Comparison of ENCODE assay signal across 5 fruit fly cellular contexts in the genomic region with DNA sequence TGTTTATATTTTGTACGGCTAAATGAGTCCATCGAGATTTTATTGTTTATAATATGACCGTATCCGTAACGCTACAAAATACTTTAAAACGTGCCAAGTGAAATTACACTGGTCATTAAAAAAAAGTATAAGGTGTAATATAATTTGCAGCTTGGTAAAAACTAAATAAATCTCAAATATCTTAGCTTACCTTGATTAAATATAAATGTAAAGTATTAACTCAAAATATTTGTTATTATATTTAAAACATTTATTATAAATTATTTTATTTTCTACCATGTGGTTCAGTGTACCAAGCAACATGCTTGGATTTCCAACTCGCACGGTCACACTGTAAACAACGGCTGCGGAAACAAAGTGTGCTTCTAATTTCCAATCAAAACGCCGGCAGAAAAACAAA.
TF ChIP-seq lines count a peak whose summit lies in the region.

A gene (minus strand): TSS at position 50 of the 400 bp plus-strand sequence.
A gene (plus strand): TSS at position 324 of the 400 bp plus-strand sequence.

TF ChIP-seq in whole organism, adult, 20 proteins besides CTCF, POLR2A, EP300 and RAD21 (continued from another document):
- TF ChIP-seq kay (GFP tag; lab: Kevin White, UChicago; ENCODE audit: borderline replicate concordance) (peak; percentile 28), CG7045 (GFP tag; optimal IDR thresholded peaks at IDR 0.05; lab: Kevin White, UChicago) (peak; percentile 93), CG7101 (tag; optimal IDR thresholded peaks at IDR 0.05; lab: Kevin White, UChicago) (peak; percentile 97)

TF ChIP-seq in whole organism, embryonic, 481 proteins besides CTCF, POLR2A, EP300 and RAD21 (continued from another document and continues in another):
- TF ChIP-seq CG2129 (GFP tag; IDR thresholded peaks at IDR 0.05; lab: Robert Waterston, UW; ENCODE audit: partially characterized antibody) (no peak), CG6654 (GFP tag; optimal IDR thresholded peaks at IDR 0.05; lab: Kevin White, UChicago) (peak; percentile 72), Sox102F (GFP tag; optimal IDR thresholded peaks at IDR 0.05; lab: Kevin White, UChicago) (peak; percentile 97), B-H1 (GFP tag; IDR thresholded peaks at IDR 0.05; lab: Robert Waterston, UW) (no peak), NC2β (GFP tag; optimal IDR thresholded peaks at IDR 0.05; lab: Kevin White, UChicago) (peak; percentile 31), Camta (GFP tag; optimal IDR thresholded peaks at IDR 0.05; lab: Kevin White, UChicago) (peak; percentile 37), D19B (GFP tag; optimal IDR thresholded peaks at IDR 0.05; lab: Kevin White, UChicago) (peak; percentile 83), danr (GFP tag; IDR thresholded peaks at IDR 0.05; lab: Robert Waterston, UW) (no peak), hth (optimal IDR thresholded peaks at IDR 0.05; lab: Kevin White, UChicago) (no peak), trh (GFP tag; optimal IDR thresholded peaks at IDR 0.05; lab: Kevin White, UChicago) (peak; percentile 82), CrebB (tag; optimal IDR thresholded peaks at IDR 0.05; lab: Kevin White, UChicago) (peak; percentile 87), CG12236 (GFP tag; optimal IDR thresholded peaks at IDR 0.05; lab: Kevin White, UChicago) (no peak), CG13894 (tag; optimal IDR thresholded peaks at IDR 0.05; lab: Kevin White, UChicago) (peak; percentile 93), CG11696 (GFP tag; IDR thresholded peaks at IDR 0.05; lab: Robert Waterston, UW) (no peak), lilli (GFP tag; optimal IDR thresholded peaks at IDR 0.05; lab: Kevin White, UChicago) (peak; percentile 83), bsh (GFP tag; optimal IDR thresholded peaks at IDR 0.05; lab: Kevin White, UChicago) (peak; percentile 44 to 98), Awh (GFP tag; IDR thresholded peaks at IDR 0.05; lab: Robert Waterston, UW) (no peak), prd (optimal IDR thresholded peaks at IDR 0.05; lab: Kevin White, UChicago) (no peak), prd (GFP tag; IDR thresholded peaks at IDR 0.05; lab: Robert Waterston, UW) (no peak), CG14860 (GFP tag; IDR thresholded peaks at IDR 0.05; lab: Robert Waterston, UW; ENCODE audit: partially characterized antibody) (no peak), Gsc (GFP tag; IDR thresholded peaks at IDR 0.05; lab: Robert Waterston, UW) (no peak), fu2 (GFP tag; optimal IDR thresholded peaks at IDR 0.05; lab: Kevin White, UChicago) (no peak), CG9932 (GFP tag; IDR thresholded peaks at IDR 0.05; lab: Robert Waterston, UW) (no peak), usp (GFP tag; optimal IDR thresholded peaks at IDR 0.05; lab: Kevin White, UChicago) (no peak), CG7963 (GFP tag; IDR thresholded peaks at IDR 0.05; lab: Robert Waterston, UW; ENCODE audit: partially characterized antibody) (no peak), chif (GFP tag; optimal IDR thresholded peaks at IDR 0.05; lab: Kevin White, UChicago) (peak; percentile 39 to 59), jumu (GFP tag; optimal IDR thresholded peaks at IDR 0.05; lab: Kevin White, UChicago) (no peak), Atf3 (GFP tag; optimal IDR thresholded peaks at IDR 0.05; lab: Kevin White, UChicago) (peak; percentile 40), pnt (GFP tag; optimal IDR thresholded peaks at IDR 0.05; lab: Kevin White, UChicago) (peak; percentile 48), CG15073 (GFP tag; optimal IDR thresholded peaks at IDR 0.05; lab: Kevin White, UChicago) (peak; percentile 58), bigmax (GFP tag; optimal IDR thresholded peaks at IDR 0.05; lab: Kevin White, UChicago) (no peak)

TF ChIP-seq in whole organism, prepupa, 60 proteins besides CTCF, POLR2A, EP300 and RAD21 (continued from another document and continues in another):
- peak; percentile 83 for TF ChIP-seq CG8319 (GFP tag; optimal IDR thresholded peaks at IDR 0.05; lab: Kevin White, UChicago)
- peak; percentile 84 for TF ChIP-seq Sox14 (GFP tag; optimal IDR thresholded peaks at IDR 0.05; lab: Kevin White, UChicago)
- peak; percentile 89 for TF ChIP-seq Lpt (GFP tag; optimal IDR thresholded peaks at IDR 0.05; lab: Kevin White, UChicago)
- no peak for TF ChIP-seq eg (GFP tag; IDR thresholded peaks at IDR 0.05; lab: Robert Waterston, UW)
- no peak for TF ChIP-seq CG15336 (GFP tag; IDR thresholded peaks at IDR 0.05; lab: Robert Waterston, UW)
- peak; percentile 70 for TF ChIP-seq CG6854 (GFP tag; optimal IDR thresholded peaks at IDR 0.05; lab: Kevin White, UChicago)
- TF ChIP-seq CG3919 (GFP tag; optimal IDR thresholded peaks at IDR 0.05; lab: Kevin White, UChicago), result peak; percentile 92
- peak; percentile 79 for TF ChIP-seq Sox102F (GFP tag; optimal IDR thresholded peaks at IDR 0.05; lab: Kevin White, UChicago)
- no peak for TF ChIP-seq CG8119 (GFP tag; IDR thresholded peaks at IDR 0.05; lab: Robert Waterston, UW)
- peak; percentile 54 for TF ChIP-seq dac (GFP tag; optimal IDR thresholded peaks at IDR 0.05; lab: Kevin White, UChicago)
- no peak for TF ChIP-seq Gug (GFP tag; IDR thresholded peaks at IDR 0.05; lab: Robert Waterston, UW)
- TF ChIP-seq OdsH (GFP tag; optimal IDR thresholded peaks at IDR 0.05; lab: Kevin White, UChicago), result peak; percentile 95
- peak; percentile 84 for TF ChIP-seq CG6276 (GFP tag; optimal IDR thresholded peaks at IDR 0.05; lab: Kevin White, UChicago)
- peak; percentile 67 for TF ChIP-seq Ets21C (GFP tag; optimal IDR thresholded peaks at IDR 0.05; lab: Kevin White, UChicago)
- peak; percentile 82 for TF ChIP-seq lz (GFP tag; optimal IDR thresholded peaks at IDR 0.05; lab: Kevin White, UChicago)
- TF ChIP-seq CG32006 (GFP tag; optimal IDR thresholded peaks at IDR 0.05; lab: Kevin White, UChicago), result peak; percentile 95
- peak; percentile 90 for TF ChIP-seq CG11902 (GFP tag; optimal IDR thresholded peaks at IDR 0.05; lab: Kevin White, UChicago)
- TF ChIP-seq Hr4 (GFP tag; optimal IDR thresholded peaks at IDR 0.05; lab: Kevin White, UChicago), result peak; percentile 87
- peak; percentile 79 for TF ChIP-seq Hr39 (GFP tag; optimal IDR thresholded peaks at IDR 0.05; lab: Kevin White, UChicago)
- peak; percentile 79 for TF ChIP-seq CG1621 (tag; optimal IDR thresholded peaks at IDR 0.05; lab: Kevin White, UChicago)
- peak; percentile 15 for TF ChIP-seq Eip93F (GFP tag; optimal IDR thresholded peaks at IDR 0.05; lab: Kevin White, UChicago)
- TF ChIP-seq Hr38 (GFP tag; optimal IDR thresholded peaks at IDR 0.05; lab: Kevin White, UChicago), result no peak
- peak; percentile 93 for TF ChIP-seq CG10669 (GFP tag; optimal IDR thresholded peaks at IDR 0.05; lab: Kevin White, UChicago)
- peak; percentile 97 for TF ChIP-seq Eip78C (GFP tag; lab: Kevin White, UChicago)
- TF ChIP-seq pdm3 (GFP tag; optimal IDR thresholded peaks at IDR 0.05; lab: Kevin White, UChicago), result peak; percentile 85
- peak; percentile 83 for TF ChIP-seq topi (GFP tag; optimal IDR thresholded peaks at IDR 0.05; lab: Kevin White, UChicago)
- TF ChIP-seq Blimp-1 (GFP tag; optimal IDR thresholded peaks at IDR 0.05; lab: Kevin White, UChicago), result peak; percentile 86
- no peak for TF ChIP-seq CG6163 (GFP tag; IDR thresholded peaks at IDR 0.05; lab: Robert Waterston, UW)
- peak; percentile 77 for TF ChIP-seq CG9139 (GFP tag; optimal IDR thresholded peaks at IDR 0.05; lab: Kevin White, UChicago)
- peak; percentile 17 for TF ChIP-seq fd85E (GFP tag; optimal IDR thresholded peaks at IDR 0.05; lab: Kevin White, UChicago)
- peak; percentile 79 for TF ChIP-seq CG6808 (GFP tag; optimal IDR thresholded peaks at IDR 0.05; lab: Kevin White, UChicago)
- peak; percentile 83 for TF ChIP-seq CG16779 (tag; optimal IDR thresholded peaks at IDR 0.05; lab: Kevin White, UChicago)
- TF ChIP-seq svp (GFP tag; lab: Kevin White, UChicago), result peak; percentile 94

TF ChIP-seq in whole organism, pupa, 21 proteins besides CTCF, POLR2A, EP300 and RAD21 (continued from another document):
- peak; percentile 94 for TF ChIP-seq CG14655 (GFP tag; optimal IDR thresholded peaks at IDR 0.05; lab: Kevin White, UChicago)

TF ChIP-seq in whole organism, wandering third instar larva, 38 proteins besides CTCF, POLR2A, EP300 and RAD21 (continued from another document):
- TF ChIP-seq CG32264 (GFP tag; optimal IDR thresholded peaks at IDR 0.05; lab: Kevin White, UChicago) (no peak), tai (GFP tag; optimal IDR thresholded peaks at IDR 0.05; lab: Kevin White, UChicago) (no peak), GATAd (GFP tag; optimal IDR thresholded peaks at IDR 0.05; lab: Kevin White, UChicago) (peak; percentile 45), HLH106 (tag; optimal IDR thresholded peaks at IDR 0.05; lab: Kevin White, UChicago) (peak; percentile 96), Hr78 (GFP tag; optimal IDR thresholded peaks at IDR 0.05; lab: Kevin White, UChicago) (no peak), dl (GFP tag; optimal IDR thresholded peaks at IDR 0.05; lab: Kevin White, UChicago; ENCODE audit: insufficient read depth in 1 of 2, partially characterized antibody in 2 of 2) (no peak), foxo (GFP tag; optimal IDR thresholded peaks at IDR 0.05; lab: Kevin White, UChicago) (peak in 1 of 2 experiments; percentile 95), dmrt93B (GFP tag; optimal IDR thresholded peaks at IDR 0.05; lab: Kevin White, UChicago) (peak; percentile 91), dsf (GFP tag; optimal IDR thresholded peaks at IDR 0.05; lab: Kevin White, UChicago; ENCODE audit: borderline replicate concordance) (peak; percentile 69), fru (GFP tag; optimal IDR thresholded peaks at IDR 0.05; lab: Kevin White, UChicago) (peak; percentile 84), Hnf4 (GFP tag; optimal IDR thresholded peaks at IDR 0.05; lab: Kevin White, UChicago) (peak; percentile 77), jim (GFP tag; optimal IDR thresholded peaks at IDR 0.05; lab: Kevin White, UChicago) (no peak), Abd-B (GFP tag; optimal IDR thresholded peaks at IDR 0.05; lab: Kevin White, UChicago) (no peak), sv (GFP tag; optimal IDR thresholded peaks at IDR 0.05; lab: Kevin White, UChicago) (peak; percentile 78), Hr83 (GFP tag; optimal IDR thresholded peaks at IDR 0.05; lab: Kevin White, UChicago; ENCODE audit: poor library complexity, severe bottlenecking) (no peak), woc (GFP tag; optimal IDR thresholded peaks at IDR 0.05; lab: Kevin White, UChicago) (peak; percentile 61), Dfd (GFP tag; optimal IDR thresholded peaks at IDR 0.05; lab: Kevin White, UChicago) (peak; percentile 90)
